Worm (Caenorhabditis elegans): Measurements from ENCODE around the gene dhhc-4.

Gene dhhc-4

ce11 chrIII:9891324-9891723, 23.7 kb upstream of the dhhc-4 start, which contains the start of gene alg-4:
TSS of gene alg-4 (minus strand) at chrIII:9891424.
- TF ChIP-seq ceh-90 (tag; optimal IDR thresholded peaks at IDR 0.05) (no peak), fos-1 (tag; optimal IDR thresholded peaks at IDR 0.05) (no peak), fkh-8 (tag; optimal IDR thresholded peaks at IDR 0.05) (no peak), tlp-1 (tag; optimal IDR thresholded peaks at IDR 0.05) (no peak), nhr-76 (tag; optimal IDR thresholded peaks at IDR 0.05) (no peak)

ce11 chrIII:9886323-9886722, 18.7 kb upstream of the dhhc-4 start:
- TF ChIP-seq fkh-8 (tag; optimal IDR thresholded peaks at IDR 0.05) (peak; percentile 41), lin-14 (GFP tag; optimal IDR thresholded peaks at IDR 0.05) (peak; percentile 57), fkh-10 (GFP tag; optimal IDR thresholded peaks at IDR 0.05) (peak; percentile 24), lsy-2 (tag; optimal IDR thresholded peaks at IDR 0.05) (no peak), nhr-12 (tag; optimal IDR thresholded peaks at IDR 0.05) (no peak), hlh-4 (tag; optimal IDR thresholded peaks at IDR 0.05) (no peak), snu-23 (GFP tag; optimal IDR thresholded peaks at IDR 0.05) (no peak)

- TF ChIP-seq ceh-8 (GFP tag; optimal IDR thresholded peaks at IDR 0.05), result no peak
- TF ChIP-seq hpl-2 (GFP tag; optimal IDR thresholded peaks at IDR 0.05), result no peak
- TF ChIP-seq rnt-1 (tag; optimal IDR thresholded peaks at IDR 0.05), result peak; percentile 47
- no peak for TF ChIP-seq Y116A8C.19 (tag; optimal IDR thresholded peaks at IDR 0.05; ENCODE audit: borderline replicate concordance)
- TF ChIP-seq nhr-20 (tag; optimal IDR thresholded peaks at IDR 0.05), result no peak
- TF ChIP-seq grh-1 (GFP tag; IDR thresholded peaks at IDR 0.05), result no peak
- TF ChIP-seq lin-14 (GFP tag; optimal IDR thresholded peaks at IDR 0.05), result peak; percentile 59
Measured at ce11 chrIII:9885609-9886008, 18.0 kb upstream of the dhhc-4 start.

- TF ChIP-seq aha-1 (tag; optimal IDR thresholded peaks at IDR 0.05) (no peak), alr-1 (tag; optimal IDR thresholded peaks at IDR 0.05; ENCODE audit: borderline replicate concordance) (no peak), grh-1 (GFP tag; IDR thresholded peaks at IDR 0.05) (no peak), snu-23 (GFP tag; optimal IDR thresholded peaks at IDR 0.05) (no peak), unc-30 (tag; optimal IDR thresholded peaks at IDR 0.05) (no peak), nhr-76 (tag; optimal IDR thresholded peaks at IDR 0.05) (no peak), isw-1 (GFP tag; IDR thresholded peaks at IDR 0.05) (no peak), mab-9 (GFP tag; IDR thresholded peaks at IDR 0.05) (no peak), mep-1 (tag; optimal IDR thresholded peaks at IDR 0.05) (no peak), skn-1 (tag; optimal IDR thresholded peaks at IDR 0.05) (no peak), efl-1 (optimal IDR thresholded peaks at IDR 0.05) (no peak), efl-1 (GFP tag; optimal IDR thresholded peaks at IDR 0.05 in 1 of 2) (no peak), lin-39 (tag; optimal IDR thresholded peaks at IDR 0.05) (no peak), blmp-1 (tag; optimal IDR thresholded peaks at IDR 0.05) (no peak)
Measured at ce11 chrIII:9878828-9879227, 11.2 kb upstream of the dhhc-4 start, which contains the start of gene ZK757.2. TSS of gene ZK757.2 (minus strand) at chrIII:9878928.

ce11 chrIII:9876951-9877350, 9.4 kb upstream of the dhhc-4 start, which contains the start of gene ZK757.10:
TSS of gene ZK757.10 (plus strand) at chrIII:9877251.
- TF ChIP-seq fkh-8 (tag; optimal IDR thresholded peaks at IDR 0.05) (no peak), egl-27 (tag; optimal IDR thresholded peaks at IDR 0.05) (no peak), irx-1 (tag; optimal IDR thresholded peaks at IDR 0.05) (no peak), nhr-77 (tag; optimal IDR thresholded peaks at IDR 0.05) (no peak), egl-13 (tag; optimal IDR thresholded peaks at IDR 0.05) (no peak), nhr-11 (tag; optimal IDR thresholded peaks at IDR 0.05) (no peak), fos-1 (tag; optimal IDR thresholded peaks at IDR 0.05) (no peak), Y116A8C.19 (tag; optimal IDR thresholded peaks at IDR 0.05; ENCODE audit: borderline replicate concordance) (no peak), elt-3 (tag; optimal IDR thresholded peaks at IDR 0.05) (no peak), sox-4 (tag; optimal IDR thresholded peaks at IDR 0.05) (no peak), elt-2 (tag; optimal IDR thresholded peaks at IDR 0.05) (no peak), mab-9 (GFP tag; IDR thresholded peaks at IDR 0.05) (no peak), hpl-2 (GFP tag; optimal IDR thresholded peaks at IDR 0.05) (no peak), grh-1 (GFP tag; IDR thresholded peaks at IDR 0.05) (no peak), jun-1 (tag; optimal IDR thresholded peaks at IDR 0.05) (no peak), nhr-85 (tag) (no peak), zag-1 (tag; optimal IDR thresholded peaks at IDR 0.05) (no peak), unc-86 (tag; optimal IDR thresholded peaks at IDR 0.05) (no peak), vab-15 (tag; optimal IDR thresholded peaks at IDR 0.05) (no peak)

All from whole organism, L1 larva.